Worm (Caenorhabditis elegans) whole organism, L1 larva: Measurements from ENCODE around the gene F15E6.3.

ENCODE experiments used
- C34B4.2 ChIP-seq: sonication (generic microtip); optimal IDR thresholded peaks from 2 replicates; lab custom pipeline; 2017; ENCODE audit warnings: mild to moderate bottlenecking, missing genetic modification characterization, missing compliant biosample characterization
- F16B12.6 ChIP-seq: fragments of 150-350 bp; optimal IDR thresholded peaks from 2 replicates; lab custom pipeline; 2014; ENCODE audit warnings: missing biosample characterization, missing genetic modification characterization
- alr-1 ChIP-seq: fragments of 200-800 bp; sonication (Bioruptor generic); optimal IDR thresholded peaks from 2 replicates; lab custom pipeline; 2018; ENCODE audit warnings: borderline replicate concordance, mild to moderate bottlenecking, missing genetic modification characterization, missing compliant biosample characterization
- ceh-8 ChIP-seq: fragments of 200-800 bp; sonication (Bioruptor generic); optimal IDR thresholded peaks from 2 replicates; lab custom pipeline; 2018; ENCODE audit warnings: mild to moderate bottlenecking, missing genetic modification characterization, moderate library complexity, missing compliant biosample characterization
- ceh-82 ChIP-seq, 3 experiments: fragments of 150-350 bp in 1 of 3; sonication (generic microtip) in 2 of 3; optimal IDR thresholded peaks; 2 replicates each; lab custom pipeline; 2014 to 2017; ENCODE audit warnings: missing biosample characterization in 3 of 3, missing genetic modification characterization in 3 of 3
- ces-1 ChIP-seq: fragments of 150-350 bp; optimal IDR thresholded peaks from 2 replicates; lab custom pipeline; 2014; ENCODE audit warnings: missing biosample characterization, missing genetic modification reagents, missing genetic modification characterization
- dpl-1 ChIP-seq, 3 experiments: fragments of 150-350 bp in 2 of 3; sonication (generic microtip) in 1 of 3; optimal IDR thresholded peaks; 2 replicates each; lab custom pipeline; 2014 to 2017; ENCODE audit warnings: missing biosample characterization in 3 of 3, missing genetic modification characterization in 3 of 3, missing genetic modification reagents in 3 of 3
- efl-1 ChIP-seq, 4 experiments: fragments of 150-350 bp; optimal IDR thresholded peaks in 3 of 4; peaks in 1 of 4; 1 replicate in 1 of 4; 2 replicates in 3 of 4; lab custom pipeline; 2014; ENCODE audit warnings: missing biosample characterization in 2 of 4, missing genetic modification characterization in 2 of 4, missing genetic modification reagents in 2 of 4
- efl-3 ChIP-seq: fragments of 200-800 bp; sonication (Bioruptor generic); optimal IDR thresholded peaks from 2 replicates; lab custom pipeline; 2018; ENCODE audit warnings: mild to moderate bottlenecking, missing genetic modification characterization, missing compliant biosample characterization
- egl-13 ChIP-seq: sonication (generic microtip); optimal IDR thresholded peaks from 2 replicates; lab custom pipeline; 2016; ENCODE audit warnings: missing genotype, missing genetic modification reagents, missing genetic modification characterization, missing compliant biosample characterization
- fkh-8 ChIP-seq: sonication (generic microtip); optimal IDR thresholded peaks from 2 replicates; lab custom pipeline; 2016; ENCODE audit warnings: mild to moderate bottlenecking, missing genetic modification characterization, missing compliant biosample characterization
- fos-1 ChIP-seq: fragments of 150-350 bp; optimal IDR thresholded peaks from 2 replicates; lab custom pipeline; 2014; ENCODE audit warnings: missing biosample characterization, missing genetic modification characterization
- isw-1 ChIP-seq: fragments of 200-800 bp; sonication (Bioruptor generic); IDR thresholded peaks from 2 replicates; pipeline ENCODE4 v1.3.6; 2022; ENCODE audit warnings: missing genetic modification characterization, missing compliant biosample characterization
- lin-13 ChIP-seq: fragments of 150-350 bp; optimal IDR thresholded peaks from 2 replicates; lab custom pipeline; 2014; ENCODE audit warnings: missing biosample characterization, missing genetic modification reagents, missing genetic modification characterization
- lin-35 ChIP-seq, 2 experiments: fragments of 150-350 bp; optimal IDR thresholded peaks; 2 replicates each; lab custom pipeline; 2014; ENCODE audit warnings: missing biosample characterization in 2 of 2, missing genetic modification characterization in 2 of 2, missing genetic modification reagents in 2 of 2
- lir-3 ChIP-seq: sonication (generic microtip); optimal IDR thresholded peaks from 2 replicates; lab custom pipeline; 2016; ENCODE audit warnings: mild to moderate bottlenecking, missing genetic modification characterization, moderate library complexity, missing compliant biosample characterization; ENCODE audit not compliant: poor library complexity
- mep-1 ChIP-seq: fragments of 150-350 bp; optimal IDR thresholded peaks from 2 replicates; lab custom pipeline; 2014; ENCODE audit warnings: missing biosample characterization, missing genetic modification characterization
- nhr-12 ChIP-seq: sonication (generic microtip); optimal IDR thresholded peaks from 2 replicates; lab custom pipeline; 2017; ENCODE audit warnings: missing biosample characterization, missing genetic modification characterization
- nhr-20 ChIP-seq: sonication (generic microtip); optimal IDR thresholded peaks from 2 replicates; lab custom pipeline; 2016; ENCODE audit warnings: mild to moderate bottlenecking, missing genetic modification characterization, missing compliant biosample characterization
- nhr-71 ChIP-seq: sonication (generic microtip); optimal IDR thresholded peaks from 2 replicates; lab custom pipeline; 2016; ENCODE audit warnings: mild to moderate bottlenecking, missing genetic modification characterization, moderate library complexity, missing compliant biosample characterization
- nhr-85 ChIP-seq: sonication (generic microtip); peaks from one replicate; lab custom pipeline; 2016; ENCODE audit warnings: missing genetic modification characterization, inconsistent platforms, missing compliant biosample characterization
- pax-3 ChIP-seq: fragments of 200-800 bp; sonication (Bioruptor generic); optimal IDR thresholded peaks from 2 replicates; lab custom pipeline; 2018; ENCODE audit warnings: mild to moderate bottlenecking, missing genetic modification characterization, moderate library complexity, missing compliant biosample characterization
- snpc-4 ChIP-seq: fragments of 150-350 bp; optimal IDR thresholded peaks from 2 replicates; lab custom pipeline; 2014; ENCODE audit warnings: missing biosample characterization, missing genetic modification characterization
- snu-23 ChIP-seq: sonication (generic microtip); optimal IDR thresholded peaks from 2 replicates; lab custom pipeline; 2016; ENCODE audit warnings: missing genetic modification characterization, missing compliant biosample characterization
- sox-4 ChIP-seq: sonication (generic microtip); optimal IDR thresholded peaks from 2 replicates; lab custom pipeline; 2016; ENCODE audit warnings: missing genetic modification characterization, missing compliant biosample characterization
- sup-37 ChIP-seq: fragments of 200-800 bp; sonication (Bioruptor generic); optimal IDR thresholded peaks from 2 replicates; lab custom pipeline; 2018; ENCODE audit warnings: mild to moderate bottlenecking, missing genetic modification characterization, missing compliant biosample characterization
- swsn-7 ChIP-seq: sonication (generic microtip); optimal IDR thresholded peaks from 2 replicates; lab custom pipeline; 2016; ENCODE audit warnings: missing genetic modification characterization, missing compliant biosample characterization
- unc-30 ChIP-seq: sonication (generic microtip); optimal IDR thresholded peaks from 2 replicates; lab custom pipeline; 2017; ENCODE audit warnings: missing biosample characterization, missing genetic modification characterization
- xbp-1 ChIP-seq: sonication (generic microtip); optimal IDR thresholded peaks from 2 replicates; lab custom pipeline; 2016; ENCODE audit warnings: missing genetic modification characterization, missing compliant biosample characterization
- zip-4 ChIP-seq: fragments of 200-800 bp; sonication (Bioruptor generic); optimal IDR thresholded peaks from 2 replicates; lab custom pipeline; 2018; ENCODE audit warnings: mild to moderate bottlenecking, missing genetic modification characterization, moderate library complexity, missing compliant biosample characterization
- ztf-11 ChIP-seq, 2 experiments: sonication (generic microtip); optimal IDR thresholded peaks; 2 replicates each; lab custom pipeline; 2016 to 2017; ENCODE audit warnings: missing genetic modification characterization in 2 of 2, missing biosample characterization in 1 of 2, missing compliant biosample characterization in 1 of 2

F15E6.3 gene

ce11 chrIV:4318056-4318455, 23.4 kb downstream of the F15E6.3 start:
- TF ChIP-seq unc-30 (tag; lab: Kevin White, UChicago) (no peak), swsn-7 (no peak), isw-1 (GFP tag; lab: Robert Waterston, UW) (no peak), zip-4 (GFP tag; lab: Kevin White, UChicago) (peak; percentile 65), nhr-71 (tag; lab: Kevin White, UChicago) (no peak)

DNA sequence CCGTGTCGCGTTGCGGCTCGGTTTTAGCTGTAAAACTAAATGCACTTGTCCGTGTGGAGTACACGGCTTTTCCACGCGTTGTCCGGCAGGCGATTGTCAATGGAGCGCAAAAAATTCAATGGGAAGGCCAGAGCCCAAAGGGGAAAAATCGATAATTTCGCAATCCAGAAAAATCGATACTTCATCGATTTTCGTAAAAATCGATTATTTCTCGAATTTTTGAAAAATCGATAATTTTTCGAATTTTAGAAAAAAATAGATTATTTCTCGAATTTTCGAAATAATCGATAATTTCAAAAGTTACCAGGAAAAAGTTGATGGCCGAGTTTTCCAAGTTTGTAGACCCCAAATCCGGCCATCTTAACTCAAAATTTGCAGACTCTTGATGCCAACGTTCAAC, 24.8 kb downstream of the F15E6.3 start:
- TF ChIP-seq efl-3 (GFP tag; lab: Kevin White, UChicago) (no peak), snu-23 (GFP tag; lab: Kevin White, UChicago) (no peak), unc-30 (tag; lab: Kevin White, UChicago) (no peak), ces-1 (GFP tag; lab: Kevin White, UChicago) (no peak), egl-13 (tag; lab: Kevin White, UChicago) (no peak), lin-35 (GFP tag; optimal IDR thresholded peaks at IDR 0.05; lab: Kevin White, UChicago) (no peak), lin-13 (GFP tag; lab: Kevin White, UChicago) (no peak), nhr-12 (tag; lab: Kevin White, UChicago) (no peak), zip-4 (GFP tag; lab: Kevin White, UChicago) (no peak), lir-3 (no peak), ztf-11 (tag; optimal IDR thresholded peaks at IDR 0.05; lab: Kevin White, UChicago) (no peak), fos-1 (no peak), ceh-8 (no peak), snpc-4 (tag; lab: Kevin White, UChicago) (no peak), nhr-20 (tag; lab: Kevin White, UChicago) (no peak), C34B4.2 (tag; lab: Kevin White, UChicago) (no peak), alr-1 (tag; lab: Kevin White, UChicago) (no peak), sup-37 (GFP tag; lab: Kevin White, UChicago) (no peak), mep-1 (tag; lab: Kevin White, UChicago) (no peak), fkh-8 (no peak)

DNA sequence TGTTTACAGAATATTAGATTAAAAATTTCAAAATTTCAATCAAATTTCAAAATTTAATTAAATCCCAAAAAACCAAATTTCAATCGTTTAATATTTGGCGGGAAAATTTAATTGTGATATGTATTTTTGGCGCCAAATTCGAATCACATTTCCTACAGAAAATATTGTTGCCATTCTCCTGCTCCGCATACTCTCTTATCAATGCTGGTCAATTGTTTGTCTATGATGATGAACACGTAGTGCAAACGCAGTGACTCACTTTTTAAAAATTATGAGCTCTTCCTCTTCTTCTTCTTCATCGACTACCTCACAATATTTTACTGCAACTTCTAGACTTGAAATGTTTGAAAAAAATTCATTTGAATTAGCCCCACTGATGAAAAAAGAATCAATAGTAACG, 31.8 kb downstream of the F15E6.3 start, which contains the start of gene trpl-2:
Gene trpl-2, plus strand, starts transcription at position 210 of the 400 bp plus-strand sequence.
- TF ChIP-seq nhr-71 (tag; lab: Kevin White, UChicago): no peak
- TF ChIP-seq dpl-1 (GFP tag; optimal IDR thresholded peaks at IDR 0.05; lab: Kevin White, UChicago): peak in 1 of 3 experiments; percentile 18
- TF ChIP-seq lin-35 (GFP tag; optimal IDR thresholded peaks at IDR 0.05; lab: Kevin White, UChicago): peak in 1 of 2 experiments; percentile 31

- TF ChIP-seq F16B12.6 (tag; lab: Kevin White, UChicago): no peak
- peak; percentile 40 for TF ChIP-seq nhr-85
Observed at ce11 chrIV:4336139-4336851, 41.6 kb downstream of the F15E6.3 start, which contains the start of the genes W03B1.3 and oac-51. W03B1.3 (minus strand) TSS chrIV:4336239. oac-51 (plus strand) TSS chrIV:4336801.

- TF ChIP-seq sox-4 (tag; lab: Kevin White, UChicago) (no peak), efl-1 (optimal IDR thresholded peaks at IDR 0.05; lab: Kevin White, UChicago) (no peak), efl-1 (GFP tag; optimal IDR thresholded peaks at IDR 0.05 in 1 of 2; lab: Kevin White, UChicago) (peak in 1 of 2 experiments; percentile 20), nhr-85 (peak; percentile 86), pax-3 (tag; lab: Kevin White, UChicago) (no peak)
- TF ChIP-seq, all 84 proteins: peak for 2
Observed at ce11 chrIV:4338217-4338616, 43.5 kb downstream of the F15E6.3 start.

DNA sequence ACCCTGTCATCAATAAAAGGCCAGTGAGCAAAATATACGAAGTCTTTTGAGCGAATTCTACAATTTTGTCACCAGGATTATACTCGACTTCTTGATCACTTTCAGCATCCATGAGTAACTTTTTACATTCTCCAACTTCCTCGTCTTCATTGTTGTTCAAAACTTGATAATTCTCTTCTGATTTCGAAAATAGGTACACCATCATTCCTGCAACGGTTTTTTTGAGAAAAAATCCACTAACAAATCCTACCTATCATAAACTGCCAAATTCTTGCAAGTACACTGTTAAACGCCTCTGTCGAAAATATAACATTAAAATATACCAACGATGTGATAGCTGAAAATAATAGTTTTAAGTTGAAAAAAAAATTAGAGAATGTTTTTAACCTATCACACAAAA, 50.1 kb downstream of the F15E6.3 start:
- no peak for TF ChIP-seq xbp-1
- no peak for TF ChIP-seq efl-1 (optimal IDR thresholded peaks at IDR 0.05; lab: Kevin White, UChicago)
- TF ChIP-seq efl-1 (GFP tag; optimal IDR thresholded peaks at IDR 0.05 in 1 of 2; lab: Kevin White, UChicago): peak in 1 of 2 experiments; percentile 89
- no peak for TF ChIP-seq ceh-82 (tag; optimal IDR thresholded peaks at IDR 0.05; lab: Kevin White, UChicago)
- no peak for TF ChIP-seq lin-35 (GFP tag; optimal IDR thresholded peaks at IDR 0.05; lab: Kevin White, UChicago)
- TF ChIP-seq snu-23 (GFP tag; lab: Kevin White, UChicago): no peak
- TF ChIP-seq pax-3 (tag; lab: Kevin White, UChicago): no peak
- no peak for TF ChIP-seq sox-4 (tag; lab: Kevin White, UChicago)
- no peak for TF ChIP-seq nhr-20 (tag; lab: Kevin White, UChicago)
